Worm (Caenorhabditis elegans) whole organism, L1 larva: ENCODE data around the gene srd-30.

ENCODE experiments used
- C04F5.9 ChIP-seq: sonication (generic microtip); optimal IDR thresholded peaks from 2 replicates; lab custom pipeline; 2016; ENCODE audit warnings: missing genetic modification characterization, missing compliant biosample characterization
- Y116A8C.19 ChIP-seq: sonication (generic microtip); optimal IDR thresholded peaks from 2 replicates; lab custom pipeline; 2016; ENCODE audit warnings: missing compliant biosample characterization, missing genetic modification characterization, borderline replicate concordance
- aha-1 ChIP-seq: fragments of 150-350 bp; optimal IDR thresholded peaks from 2 replicates; lab custom pipeline; 2014; ENCODE audit warnings: missing biosample characterization, missing genetic modification characterization
- aly-2 ChIP-seq: fragments of 150-350 bp; optimal IDR thresholded peaks from 2 replicates; lab custom pipeline; 2014; ENCODE audit warnings: missing biosample characterization, missing genetic modification characterization
- ama-1 ChIP-seq: fragments of 150-350 bp; optimal IDR thresholded peaks from 2 replicates; lab custom pipeline; 2014
- ceh-82 ChIP-seq, 3 experiments: fragments of 150-350 bp in 1 of 3; sonication (generic microtip) in 2 of 3; optimal IDR thresholded peaks; 2 replicates each; lab custom pipeline; 2014 to 2017; ENCODE audit warnings: missing biosample characterization in 3 of 3, missing genetic modification characterization in 3 of 3
- ceh-88 ChIP-seq: fragments of 200-800 bp; sonication (Bioruptor generic); IDR thresholded peaks from 2 replicates; pipeline ENCODE4 v1.3.6; 2022; ENCODE audit warnings: missing genetic modification characterization, missing compliant biosample characterization
- ces-1 ChIP-seq: fragments of 150-350 bp; optimal IDR thresholded peaks from 2 replicates; lab custom pipeline; 2014; ENCODE audit warnings: missing biosample characterization, missing genetic modification reagents, missing genetic modification characterization
- dpl-1 ChIP-seq, 3 experiments: fragments of 150-350 bp in 2 of 3; sonication (generic microtip) in 1 of 3; optimal IDR thresholded peaks; 2 replicates each; lab custom pipeline; 2014 to 2017; ENCODE audit warnings: missing biosample characterization in 3 of 3, missing genetic modification characterization in 3 of 3, missing genetic modification reagents in 3 of 3
- efl-1 ChIP-seq, 4 experiments: fragments of 150-350 bp; optimal IDR thresholded peaks in 3 of 4; peaks in 1 of 4; 1 replicate in 1 of 4; 2 replicates in 3 of 4; lab custom pipeline; 2014; ENCODE audit warnings: missing biosample characterization in 2 of 4, missing genetic modification characterization in 2 of 4, missing genetic modification reagents in 2 of 4
- efl-3 ChIP-seq: fragments of 200-800 bp; sonication (Bioruptor generic); optimal IDR thresholded peaks from 2 replicates; lab custom pipeline; 2018; ENCODE audit warnings: mild to moderate bottlenecking, missing genetic modification characterization, missing compliant biosample characterization
- elt-2 ChIP-seq: sonication (generic microtip); optimal IDR thresholded peaks from 2 replicates; lab custom pipeline; 2016; ENCODE audit warnings: missing genetic modification characterization, mild to moderate bottlenecking, inconsistent platforms, missing compliant biosample characterization, missing genetic modification reagents
- elt-3 ChIP-seq, 6 experiments: fragments of 150-350 bp in 1 of 6; sonication (generic microtip); optimal IDR thresholded peaks; 2 replicates each; lab custom pipeline; 2017 to 2018; ENCODE audit warnings: missing biosample characterization in 6 of 6, missing genetic modification characterization in 6 of 6, inconsistent platforms in 1 of 6
- hlh-17 ChIP-seq: fragments of 200-800 bp; sonication (Bioruptor generic); optimal IDR thresholded peaks from 2 replicates; lab custom pipeline; 2018; ENCODE audit warnings: missing genetic modification characterization, mild to moderate bottlenecking, missing compliant biosample characterization, moderate library complexity, borderline replicate concordance
- hlh-4 ChIP-seq: sonication (generic microtip); optimal IDR thresholded peaks from 2 replicates; lab custom pipeline; 2016; ENCODE audit warnings: mild to moderate bottlenecking, missing genetic modification characterization, missing compliant biosample characterization
- lin-14 ChIP-seq: fragments of 200-800 bp; sonication (Bioruptor generic); optimal IDR thresholded peaks from 2 replicates; lab custom pipeline; 2018; ENCODE audit warnings: mild to moderate bottlenecking, missing genetic modification characterization, moderate library complexity, missing compliant biosample characterization
- lin-15B ChIP-seq: fragments of 150-350 bp; sonication (generic microtip); optimal IDR thresholded peaks from 3 replicates; lab custom pipeline; 2014; ENCODE audit warnings: missing biosample characterization, missing genetic modification characterization
- lsy-2 ChIP-seq, 2 experiments: fragments of 150-350 bp; optimal IDR thresholded peaks; 2 replicates each; lab custom pipeline; 2014; ENCODE audit warnings: missing biosample characterization in 2 of 2, missing genetic modification characterization in 2 of 2
- mep-1 ChIP-seq: fragments of 150-350 bp; optimal IDR thresholded peaks from 2 replicates; lab custom pipeline; 2014; ENCODE audit warnings: missing biosample characterization, missing genetic modification characterization
- nhr-12 ChIP-seq: sonication (generic microtip); optimal IDR thresholded peaks from 2 replicates; lab custom pipeline; 2017; ENCODE audit warnings: missing biosample characterization, missing genetic modification characterization
- nhr-19 ChIP-seq: fragments of 200-800 bp; sonication (Bioruptor generic); conservative IDR thresholded peaks from 2 replicates; pipeline ENCODE4 v1.3.6; 2022; ENCODE audit warnings: missing genetic modification characterization, missing compliant biosample characterization
- nhr-47 ChIP-seq: sonication (generic microtip); optimal IDR thresholded peaks from 2 replicates; lab custom pipeline; 2016; ENCODE audit warnings: mild to moderate bottlenecking, missing genetic modification characterization, moderate library complexity, missing compliant biosample characterization
- nhr-77 ChIP-seq: fragments of 150-350 bp; optimal IDR thresholded peaks from 2 replicates; lab custom pipeline; 2014; ENCODE audit warnings: missing biosample characterization, missing genetic modification characterization
- pag-3 ChIP-seq: sonication (generic microtip); optimal IDR thresholded peaks from 2 replicates; lab custom pipeline; 2017; ENCODE audit warnings: missing genetic modification characterization, mild to moderate bottlenecking, missing compliant biosample characterization, antibody characterized with exemption, borderline replicate concordance; ENCODE audit not compliant: insufficient read depth
- rnt-1 ChIP-seq: sonication (generic microtip); optimal IDR thresholded peaks from 2 replicates; lab custom pipeline; 2016; ENCODE audit warnings: mild to moderate bottlenecking, missing genetic modification characterization, moderate library complexity, missing compliant biosample characterization
- snu-23 ChIP-seq: sonication (generic microtip); optimal IDR thresholded peaks from 2 replicates; lab custom pipeline; 2016; ENCODE audit warnings: missing genetic modification characterization, missing compliant biosample characterization
- sptf-1 ChIP-seq: fragments of 150-350 bp; optimal IDR thresholded peaks from 2 replicates; lab custom pipeline; 2014; ENCODE audit warnings: missing biosample characterization, missing genetic modification characterization
- sup-37 ChIP-seq: fragments of 200-800 bp; sonication (Bioruptor generic); optimal IDR thresholded peaks from 2 replicates; lab custom pipeline; 2018; ENCODE audit warnings: mild to moderate bottlenecking, missing genetic modification characterization, missing compliant biosample characterization
- swsn-7 ChIP-seq: sonication (generic microtip); optimal IDR thresholded peaks from 2 replicates; lab custom pipeline; 2016; ENCODE audit warnings: missing genetic modification characterization, missing compliant biosample characterization
- unc-30 ChIP-seq: sonication (generic microtip); optimal IDR thresholded peaks from 2 replicates; lab custom pipeline; 2017; ENCODE audit warnings: missing biosample characterization, missing genetic modification characterization
- unc-98 ChIP-seq: fragments of 200-800 bp; sonication (Bioruptor generic); IDR thresholded peaks from 2 replicates; pipeline ENCODE4 v1.3.6; 2022; ENCODE audit warnings: missing genetic modification characterization, missing compliant biosample characterization
- zag-1 ChIP-seq: fragments of 150-350 bp; optimal IDR thresholded peaks from 2 replicates; lab custom pipeline; 2014; ENCODE audit warnings: missing biosample characterization, missing genetic modification characterization
- zip-4 ChIP-seq: fragments of 200-800 bp; sonication (Bioruptor generic); optimal IDR thresholded peaks from 2 replicates; lab custom pipeline; 2018; ENCODE audit warnings: mild to moderate bottlenecking, missing genetic modification characterization, moderate library complexity, missing compliant biosample characterization
- ztf-11 ChIP-seq, 2 experiments: sonication (generic microtip); optimal IDR thresholded peaks; 2 replicates each; lab custom pipeline; 2016 to 2017; ENCODE audit warnings: missing genetic modification characterization in 2 of 2, missing biosample characterization in 1 of 2, missing compliant biosample characterization in 1 of 2
- ztf-4 ChIP-seq: fragments of 150-350 bp; optimal IDR thresholded peaks from 2 replicates; lab custom pipeline; 2014; ENCODE audit warnings: missing biosample characterization, missing genetic modification characterization

The srd-30 gene

DNA sequence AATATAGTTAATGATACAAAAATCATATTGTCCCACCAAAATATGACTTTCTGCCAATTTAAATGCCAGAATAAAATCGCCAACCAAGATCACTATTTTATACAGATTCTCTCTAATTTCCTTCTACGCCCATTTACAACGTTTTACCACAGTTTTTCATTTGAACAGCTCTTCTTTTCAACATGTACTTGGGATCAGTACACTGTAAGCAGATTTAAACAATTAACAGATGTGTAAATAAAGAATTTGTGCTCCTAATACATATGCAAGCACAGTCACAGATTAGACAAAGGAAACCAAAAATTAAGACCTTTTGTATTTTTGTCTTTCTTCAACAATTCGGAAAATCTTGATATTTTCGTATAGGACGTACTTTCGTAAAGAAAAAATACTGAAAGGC lies 13.8 kb downstream of the srd-30 start, which contains the start of gene F07C4.11:
Gene F07C4.11, minus strand, starts transcription at position 101 of the 400 bp plus-strand sequence.
- TF ChIP-seq rnt-1 (tag; lab: Kevin White, UChicago) (no peak), zag-1 (tag; lab: Kevin White, UChicago) (no peak), ztf-11 (tag; optimal IDR thresholded peaks at IDR 0.05; lab: Kevin White, UChicago) (no peak), unc-98 (GFP tag; lab: Robert Waterston, UW) (no peak), lin-15B (tag; lab: Kevin White, UChicago) (no peak), dpl-1 (GFP tag; optimal IDR thresholded peaks at IDR 0.05; lab: Kevin White, UChicago) (no peak), nhr-77 (tag; lab: Kevin White, UChicago) (no peak), ztf-4 (tag; lab: Kevin White, UChicago) (no peak), elt-3 (tag; optimal IDR thresholded peaks at IDR 0.05; lab: Kevin White, UChicago) (no peak), mep-1 (no peak), ceh-88 (GFP tag; lab: Robert Waterston, UW) (no peak), lsy-2 (tag; optimal IDR thresholded peaks at IDR 0.05; lab: Kevin White, UChicago) (no peak)

ce11 chrV:7645454-7645853 lies 15.8 kb downstream of the srd-30 start, which contains the start of gene str-47:
Gene str-47 (plus strand): TSS chrV:7645754.
- no peak for TF ChIP-seq ama-1
- no peak for TF ChIP-seq Y116A8C.19 (tag; lab: Kevin White, UChicago)
- no peak for TF ChIP-seq unc-30
- no peak for TF ChIP-seq zag-1 (tag; lab: Kevin White, UChicago)

DNA sequence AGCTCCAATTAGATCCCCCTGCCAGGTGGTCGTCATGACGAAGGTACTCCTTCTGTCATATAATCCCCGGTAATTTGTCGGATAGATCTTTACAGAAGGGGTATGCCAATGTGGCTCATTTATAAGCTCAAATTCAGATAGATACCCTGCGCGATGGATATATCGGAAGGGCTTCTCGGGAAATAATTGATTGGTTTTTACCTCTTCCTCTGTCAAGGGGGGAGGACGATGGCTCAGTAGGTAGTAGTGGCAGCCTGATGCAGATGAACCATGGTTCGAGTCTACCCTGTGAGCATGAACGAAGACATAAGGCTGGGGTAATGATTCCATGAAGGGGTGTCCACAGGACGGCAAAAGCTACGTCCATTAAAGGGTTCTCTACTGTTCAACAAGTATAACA lies 17.5 kb downstream of the srd-30 start:
- no peak for TF ChIP-seq elt-2
- TF ChIP-seq efl-1 (optimal IDR thresholded peaks at IDR 0.05; lab: Kevin White, UChicago): no peak
- TF ChIP-seq efl-1 (GFP tag; optimal IDR thresholded peaks at IDR 0.05 in 1 of 2; lab: Kevin White, UChicago): peak in 1 of 2 experiments; percentile 57

- TF ChIP-seq ceh-82 (tag; optimal IDR thresholded peaks at IDR 0.05; lab: Kevin White, UChicago): no peak
- TF ChIP-seq lin-15B (tag; lab: Kevin White, UChicago): no peak
- no peak for TF ChIP-seq zip-4 (GFP tag; lab: Kevin White, UChicago)
- TF ChIP-seq aly-2 (tag; lab: Kevin White, UChicago): no peak
- no peak for TF ChIP-seq unc-30
- TF ChIP-seq efl-3 (GFP tag; lab: Kevin White, UChicago): no peak
- TF ChIP-seq snu-23 (GFP tag; lab: Kevin White, UChicago): no peak
- no peak for TF ChIP-seq hlh-4
These were observed 20.4 kb downstream of the srd-30 start for ce11 chrV:7649963-7650362.

DNA sequence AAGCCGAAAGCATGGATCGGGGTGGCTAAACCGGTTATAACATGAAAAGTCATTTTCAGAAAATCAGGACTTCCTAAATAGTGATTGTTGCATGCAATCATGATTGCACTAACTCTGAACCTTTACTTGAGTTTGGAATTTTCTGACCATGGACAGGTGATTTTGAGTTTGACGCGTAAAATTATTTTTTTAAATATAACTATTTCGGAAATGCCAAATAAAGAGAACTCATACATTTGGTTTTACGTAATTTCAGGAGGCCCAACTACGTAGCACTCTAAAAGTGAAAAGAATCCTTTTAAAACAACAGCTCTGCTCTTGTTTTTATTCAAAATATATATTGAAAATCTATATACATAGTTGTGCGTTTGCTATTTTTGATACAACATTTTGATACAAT lies 22.2 kb downstream of the srd-30 start, which contains the start of gene srh-234:
Gene srh-234, minus strand, starts transcription at position 101 of the 400 bp plus-strand sequence.
- TF ChIP-seq nhr-47 (tag; lab: Kevin White, UChicago) (no peak), sptf-1 (tag; lab: Kevin White, UChicago) (no peak), hlh-4 (no peak), nhr-12 (tag; lab: Kevin White, UChicago) (no peak), lin-14 (no peak), C04F5.9 (no peak), aha-1 (tag; lab: Kevin White, UChicago) (no peak), unc-30 (no peak), lsy-2 (tag; optimal IDR thresholded peaks at IDR 0.05; lab: Kevin White, UChicago) (no peak), hlh-17 (GFP tag; lab: Kevin White, UChicago) (no peak), sup-37 (GFP tag; lab: Kevin White, UChicago) (no peak), snu-23 (GFP tag; lab: Kevin White, UChicago) (no peak), nhr-77 (tag; lab: Kevin White, UChicago) (no peak), swsn-7 (tag; lab: Kevin White, UChicago) (no peak), pag-3 (no peak), nhr-19 (no peak), ces-1 (GFP tag; lab: Kevin White, UChicago) (no peak)
